Fruit fly (Drosophila melanogaster) whole organism, prepupa: ENCODE results near the gene Eato.
A peak's percentile ranks its signal among the peaks of the same experiment; 100 is the strongest.

Experiments used
- Blimp-1 ChIP-seq: fragments of 200-800 bp; sonication (Bioruptor generic); optimal IDR thresholded peaks from 3 replicates; lab custom pipeline; 2017; ENCODE audit warnings: missing biosample characterization, missing genetic modification characterization, mild to moderate bottlenecking, moderate library complexity, missing genetic modification reagents
- CG10631 ChIP-seq: fragments of 200-800 bp; sonication (Bioruptor generic); optimal IDR thresholded peaks from 2 replicates; lab custom pipeline; 2016; ENCODE audit warnings: missing biosample characterization, missing genetic modification characterization
- CG11762 ChIP-seq: fragments of 200-800 bp; sonication (Bioruptor generic); optimal IDR thresholded peaks from 3 replicates; lab custom pipeline; 2016; ENCODE audit warnings: missing biosample characterization, missing genetic modification characterization; ENCODE audit not compliant: insufficient read depth
- CG11902 ChIP-seq: fragments of 200-800 bp; sonication (Bioruptor generic); optimal IDR thresholded peaks from 3 replicates; lab custom pipeline; 2016; ENCODE audit warnings: missing biosample characterization, missing genetic modification characterization
- CG1621 ChIP-seq: fragments of 200-800 bp; sonication (Bioruptor generic); optimal IDR thresholded peaks from 3 replicates; lab custom pipeline; 2018; ENCODE audit warnings: missing biosample characterization, mild to moderate bottlenecking, missing genetic modification characterization
- CG16779 ChIP-seq: fragments of 200-800 bp; sonication (Bioruptor generic); optimal IDR thresholded peaks from 3 replicates; lab custom pipeline; 2017; ENCODE audit warnings: missing biosample characterization, mild to moderate bottlenecking, missing genetic modification characterization
- CG3032 ChIP-seq: fragments of 200-800 bp; optimal IDR thresholded peaks from 2 replicates; lab custom pipeline; 2019; ENCODE audit warnings: missing biosample characterization, mild to moderate bottlenecking, missing genetic modification characterization, moderate library complexity
- CG31627 ChIP-seq: fragments of 200-800 bp; sonication (Bioruptor generic); optimal IDR thresholded peaks from 3 replicates; lab custom pipeline; 2016; ENCODE audit warnings: missing biosample characterization, missing genetic modification characterization
- CG32006 ChIP-seq: fragments of 200-800 bp; sonication (Bioruptor generic); optimal IDR thresholded peaks from 3 replicates; lab custom pipeline; 2017; ENCODE audit warnings: missing biosample characterization, mild to moderate bottlenecking, missing genetic modification characterization
- CG34406 ChIP-seq: fragments of 200-800 bp; sonication (Bioruptor generic); optimal IDR thresholded peaks from 3 replicates; lab custom pipeline; 2016; ENCODE audit warnings: missing biosample characterization, missing genetic modification characterization
- CG3919 ChIP-seq: fragments of 200-800 bp; sonication (Bioruptor generic); optimal IDR thresholded peaks from 3 replicates; lab custom pipeline; 2016; ENCODE audit warnings: missing biosample characterization, missing genetic modification characterization
- CG4318 ChIP-seq: fragments of 200-800 bp; sonication (Bioruptor generic); optimal IDR thresholded peaks from 3 replicates; lab custom pipeline; 2017; ENCODE audit warnings: missing biosample characterization, mild to moderate bottlenecking, missing genetic modification characterization
- CG6276 ChIP-seq: fragments of 200-800 bp; sonication (Bioruptor generic); optimal IDR thresholded peaks from 2 replicates; lab custom pipeline; 2017; ENCODE audit warnings: missing biosample characterization, mild to moderate bottlenecking, missing genetic modification characterization
- CG6808 ChIP-seq: fragments of 200-800 bp; sonication (Bioruptor generic); optimal IDR thresholded peaks from 3 replicates; lab custom pipeline; 2017; ENCODE audit warnings: missing biosample characterization, missing genetic modification characterization, mild to moderate bottlenecking, moderate library complexity, missing genetic modification reagents
- CG6854 ChIP-seq: fragments of 200-800 bp; sonication (Bioruptor generic); optimal IDR thresholded peaks from 2 replicates; lab custom pipeline; 2017; ENCODE audit warnings: missing biosample characterization, mild to moderate bottlenecking, missing genetic modification characterization
- Eip78C ChIP-seq: fragments of 200-800 bp; sonication (Bioruptor generic); peaks from one replicate; lab custom pipeline; 2016; ENCODE audit warnings: missing biosample characterization, missing genetic modification characterization
- Ets21C ChIP-seq: fragments of 200-800 bp; sonication (Bioruptor generic); optimal IDR thresholded peaks from 3 replicates; lab custom pipeline; 2016; ENCODE audit warnings: missing biosample characterization, missing genetic modification characterization
- Ets96B ChIP-seq: fragments of 200-800 bp; optimal IDR thresholded peaks from 2 replicates; lab custom pipeline; 2019; ENCODE audit warnings: missing biosample characterization, mild to moderate bottlenecking, missing genetic modification characterization, moderate library complexity
- Gug ChIP-seq: fragments of 200-800 bp; sonication (Bioruptor generic); IDR thresholded peaks from 2 replicates; pipeline ENCODE4 v1.3.6; 2022; ENCODE audit warnings: missing biosample characterization, missing genetic modification characterization
- Met ChIP-seq: fragments of 200-800 bp; sonication (Bioruptor generic); optimal IDR thresholded peaks from 3 replicates; lab custom pipeline; 2016; ENCODE audit warnings: missing biosample characterization, missing genetic modification characterization
- OdsH ChIP-seq: fragments of 200-800 bp; sonication (Bioruptor generic); optimal IDR thresholded peaks from 3 replicates; lab custom pipeline; 2016; ENCODE audit warnings: missing biosample characterization, missing genetic modification characterization
- Sox14 ChIP-seq: fragments of 200-800 bp; sonication (Bioruptor generic); optimal IDR thresholded peaks from 3 replicates; lab custom pipeline; 2016; ENCODE audit warnings: missing biosample characterization, missing genetic modification characterization
- Sox15 ChIP-seq: fragments of 200-800 bp; sonication (Bioruptor generic); optimal IDR thresholded peaks from 3 replicates; lab custom pipeline; 2016; ENCODE audit warnings: missing biosample characterization, missing genetic modification characterization
- achi ChIP-seq: fragments of 200-800 bp; sonication (Bioruptor generic); optimal IDR thresholded peaks from 3 replicates; lab custom pipeline; 2016; ENCODE audit warnings: missing biosample characterization, missing genetic modification characterization
- acj6 ChIP-seq: fragments of 200-800 bp; sonication (Bioruptor generic); optimal IDR thresholded peaks from 3 replicates; lab custom pipeline; 2016; ENCODE audit warnings: missing biosample characterization, missing genetic modification characterization
- cyc ChIP-seq: fragments of 200-800 bp; sonication (Bioruptor generic); optimal IDR thresholded peaks from 3 replicates; lab custom pipeline; 2016; ENCODE audit warnings: missing biosample characterization, missing genetic modification characterization
- dac ChIP-seq: fragments of 200-800 bp; sonication (Bioruptor generic); optimal IDR thresholded peaks from 2 replicates; lab custom pipeline; 2017; ENCODE audit warnings: missing biosample characterization, mild to moderate bottlenecking, missing genetic modification characterization
- dsx ChIP-seq: fragments of 200-800 bp; optimal IDR thresholded peaks from 3 replicates; lab custom pipeline; 2019; ENCODE audit warnings: missing biosample characterization, mild to moderate bottlenecking, missing genetic modification characterization, moderate library complexity; ENCODE audit not compliant: poor library complexity, severe bottlenecking
- fd59A ChIP-seq: fragments of 200-800 bp; sonication (Bioruptor generic); optimal IDR thresholded peaks from 2 replicates; lab custom pipeline; 2017; ENCODE audit warnings: missing biosample characterization, mild to moderate bottlenecking, missing genetic modification characterization, missing genetic modification reagents
- fd85E ChIP-seq: fragments of 200-800 bp; sonication (Bioruptor generic); optimal IDR thresholded peaks from 3 replicates; lab custom pipeline; 2016; ENCODE audit warnings: missing biosample characterization, missing genetic modification characterization
- pdm3 ChIP-seq: fragments of 200-800 bp; sonication (Bioruptor generic); optimal IDR thresholded peaks from 3 replicates; lab custom pipeline; 2016; ENCODE audit warnings: missing biosample characterization, missing genetic modification characterization
- spab ChIP-seq: fragments of 200-800 bp; sonication (Bioruptor generic); optimal IDR thresholded peaks from 2 replicates; lab custom pipeline; 2017; ENCODE audit warnings: missing biosample characterization, mild to moderate bottlenecking, missing genetic modification characterization, missing genetic modification reagents
- svp ChIP-seq: fragments of 200-800 bp; sonication (Bioruptor generic); peaks from one replicate; lab custom pipeline; 2016; ENCODE audit warnings: missing biosample characterization, missing genetic modification characterization
- topi ChIP-seq: fragments of 200-800 bp; sonication (Bioruptor generic); optimal IDR thresholded peaks from 3 replicates; lab custom pipeline; 2016; ENCODE audit warnings: missing biosample characterization, missing genetic modification characterization
- vri ChIP-seq: fragments of 200-800 bp; sonication (Bioruptor generic); optimal IDR thresholded peaks from 3 replicates; lab custom pipeline; 2016; ENCODE audit warnings: missing biosample characterization, mild to moderate bottlenecking, missing genetic modification characterization

Gene Eato

DNA sequence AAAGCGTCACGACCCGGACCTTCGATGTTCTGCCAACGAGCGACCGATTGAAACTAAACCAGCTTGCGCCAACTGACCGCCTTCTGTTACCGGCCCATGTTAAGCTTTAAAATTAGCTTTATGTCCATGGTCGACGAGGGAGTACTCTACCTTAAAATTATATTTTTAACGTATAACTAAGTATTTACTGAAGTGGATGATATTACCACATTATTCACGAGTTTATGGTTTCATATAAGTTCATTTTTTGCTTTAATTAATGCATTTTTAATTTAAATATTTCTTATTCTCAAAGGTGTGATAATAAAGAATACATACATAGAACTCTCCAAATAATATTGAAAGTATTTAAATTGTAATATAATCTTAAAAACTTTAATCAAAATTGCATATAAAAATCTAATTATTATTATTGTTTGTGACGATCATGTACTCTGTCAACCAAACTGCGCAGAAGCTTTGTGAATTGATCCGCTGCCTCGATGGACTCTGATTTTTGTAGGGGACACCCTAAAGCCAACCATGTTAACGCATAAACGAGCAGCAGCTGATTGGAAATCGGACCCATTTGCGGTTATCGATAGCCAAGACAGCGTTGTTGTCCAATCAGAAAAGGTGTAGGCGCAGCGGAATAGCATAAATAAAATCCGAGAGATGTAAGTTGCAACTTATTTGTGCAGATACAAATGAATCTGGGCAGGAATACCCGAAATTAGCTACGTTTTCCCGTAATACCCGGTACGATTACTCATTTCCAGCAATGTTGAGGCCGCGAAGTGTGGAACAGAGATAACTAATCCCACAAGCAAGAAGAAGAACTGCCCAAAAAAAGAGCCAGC lies 3.6 kb upstream of the Eato start, which contains the start of the genes CG9008 and p38b (continued):
- TF ChIP-seq acj6 (GFP tag; lab: Kevin White, UChicago) (peak; percentile 83), fd85E (peak; percentile 36), CG3919 (GFP tag; lab: Kevin White, UChicago) (peak; percentile 71), cyc (GFP tag; lab: Kevin White, UChicago) (peak; percentile 76), svp (GFP tag; lab: Kevin White, UChicago) (peak; percentile 86), Sox15 (GFP tag; lab: Kevin White, UChicago) (peak; percentile 76), CG11762 (GFP tag; lab: Kevin White, UChicago) (peak; percentile 71), CG16779 (tag; lab: Kevin White, UChicago) (peak; percentile 73), CG32006 (GFP tag; lab: Kevin White, UChicago) (peak; percentile 92), dsx (GFP tag; lab: Kevin White, UChicago) (peak; percentile 83), achi (GFP tag; lab: Kevin White, UChicago) (peak; percentile 79), Met (GFP tag; lab: Kevin White, UChicago) (peak; percentile 76), dac (peak; percentile 39), CG34406 (GFP tag; lab: Kevin White, UChicago) (peak; percentile 85), CG6276 (peak; percentile 84), OdsH (GFP tag; lab: Kevin White, UChicago) (peak; percentile 80), topi (GFP tag; lab: Kevin White, UChicago) (peak; percentile 68), Ets21C (GFP tag; lab: Kevin White, UChicago) (peak; percentile 36), CG11902 (GFP tag; lab: Kevin White, UChicago) (peak; percentile 67), CG31627 (GFP tag; lab: Kevin White, UChicago) (peak; percentile 60), CG1621 (tag; lab: Kevin White, UChicago) (peak; percentile 39), CG6854 (peak; percentile 5), fd59A (GFP tag; lab: Kevin White, UChicago) (peak; percentile 74), Ets96B (tag; lab: Kevin White, UChicago) (peak; percentile 88), CG3032 (tag; lab: Kevin White, UChicago) (peak; percentile 86), vri (GFP tag; lab: Kevin White, UChicago) (peak; percentile 58), spab (GFP tag; lab: Kevin White, UChicago) (peak; percentile 86), Gug (peak; percentile 57), CG4318 (peak; percentile 84), CG10631 (GFP tag; lab: Kevin White, UChicago) (peak; percentile 83), Eip78C (GFP tag; lab: Kevin White, UChicago) (peak; percentile 97), Blimp-1 (GFP tag; lab: Kevin White, UChicago) (peak; percentile 65), pdm3 (GFP tag; lab: Kevin White, UChicago) (no peak)

DNA sequence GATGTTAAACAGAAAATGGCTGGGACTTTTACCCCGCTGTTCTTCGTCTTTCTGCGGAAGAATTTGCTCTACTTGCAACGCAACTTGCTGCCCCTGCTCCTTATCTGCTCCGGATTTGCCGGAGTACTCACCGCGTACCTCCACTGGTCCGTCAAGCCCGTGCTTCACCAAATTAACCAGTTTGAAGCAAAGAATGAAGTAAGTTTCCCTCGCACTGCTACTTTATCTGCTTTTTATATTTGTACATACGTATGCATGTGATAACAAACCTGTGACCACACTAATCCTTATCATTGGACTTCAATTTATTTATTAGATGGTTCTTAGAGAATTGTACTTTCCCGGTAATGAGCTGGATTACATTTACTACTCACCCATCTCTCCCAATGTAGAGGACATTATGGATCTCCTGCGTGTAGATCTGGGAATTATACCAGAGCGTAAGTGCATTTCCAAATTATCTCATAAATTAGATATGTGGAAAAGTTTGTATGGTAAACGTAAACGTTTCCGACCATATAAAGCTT lies 334 bp downstream of the Eato start, which contains the start of gene CG16890:
CG16890 (minus strand) TSS at position 184 of the 527 bp plus-strand sequence.
- peak; percentile 53 for TF ChIP-seq vri (GFP tag; lab: Kevin White, UChicago)
- TF ChIP-seq Sox14 (GFP tag; lab: Kevin White, UChicago), result peak; percentile 2
- TF ChIP-seq CG6808 (GFP tag; lab: Kevin White, UChicago), result no peak
- peak; percentile 44 for TF ChIP-seq Eip78C (GFP tag; lab: Kevin White, UChicago)
- no peak for TF ChIP-seq svp (GFP tag; lab: Kevin White, UChicago)

DNA sequence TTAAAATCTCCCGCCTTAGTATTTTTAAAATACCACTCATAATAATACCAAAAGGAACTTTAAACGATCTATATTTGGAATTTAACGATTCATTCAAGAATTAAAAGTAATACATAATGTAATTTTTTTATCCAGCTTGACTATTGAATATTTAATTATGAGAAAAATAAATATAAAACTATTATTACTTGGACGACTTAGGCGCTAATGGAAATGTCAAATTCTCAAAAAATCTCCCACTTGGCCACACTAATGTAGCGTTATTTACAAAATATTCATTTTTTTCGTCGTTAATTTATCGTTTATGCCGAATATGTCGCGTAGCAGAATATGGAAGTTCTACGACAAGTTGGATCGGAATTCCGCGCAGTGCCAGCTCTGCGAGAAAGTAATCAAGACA lies 6.8 kb downstream of the Eato start, which contains the start of gene CG16863:
CG16863 (plus strand) TSS at position 245 of the 400 bp plus-strand sequence.
- TF ChIP-seq Blimp-1 (GFP tag; lab: Kevin White, UChicago), result no peak
- TF ChIP-seq Sox15 (GFP tag; lab: Kevin White, UChicago), result no peak
